In genomic region chr3R:5754594-5754993, dm6 we compare ENCODE assay signal across 3 fruit fly cellular contexts.
A peak's percentile ranks its signal among the peaks of the same experiment; 100 is the strongest.
TF ChIP-seq lines count a peak whose summit lies in the region.

Dcps (minus strand) TSS chr3R:5754774.

- TF ChIP-seq CTCF in whole organism, embryonic (GFP tag; optimal IDR thresholded peaks at IDR 0.05; lab: Kevin White, UChicago), result no peak

TF ChIP-seq in whole organism, adult, 20 proteins besides CTCF, POLR2A, EP300 and RAD21:
- TF ChIP-seq cic (GFP tag; optimal IDR thresholded peaks at IDR 0.05; lab: Kevin White, UChicago), result no peak
- peak; percentile 32 for TF ChIP-seq bab1 (GFP tag; optimal IDR thresholded peaks at IDR 0.05; lab: Kevin White, UChicago)
- peak; percentile 74 for TF ChIP-seq kay (GFP tag; lab: Kevin White, UChicago; ENCODE audit: borderline replicate concordance)
- no peak for TF ChIP-seq CG11617 (GFP tag; optimal IDR thresholded peaks at IDR 0.05; lab: Kevin White, UChicago)

TF ChIP-seq in whole organism, embryonic, 481 proteins besides CTCF, POLR2A, EP300 and RAD21:
- no peak for TF ChIP-seq Hr39 (optimal IDR thresholded peaks at IDR 0.05; lab: Kevin White, UChicago)
- peak; percentile 57 for TF ChIP-seq Dp (GFP tag; optimal IDR thresholded peaks at IDR 0.05; lab: Kevin White, UChicago)
- no peak for TF ChIP-seq nerfin-2 (GFP tag; IDR thresholded peaks at IDR 0.05; lab: Robert Waterston, UW; ENCODE audit: partially characterized antibody)
- no peak for TF ChIP-seq otp (GFP tag; IDR thresholded peaks at IDR 0.05; lab: Robert Waterston, UW)
- peak; percentile 27 for TF ChIP-seq trem (tag; optimal IDR thresholded peaks at IDR 0.05; lab: Kevin White, UChicago)
- TF ChIP-seq MBD-R2 (GFP tag; IDR thresholded peaks at IDR 0.05; lab: Robert Waterston, UW), result peak; percentile 81
- TF ChIP-seq Bdp1 (GFP tag; optimal IDR thresholded peaks at IDR 0.05; lab: Kevin White, UChicago), result no peak
- peak; percentile 25 for TF ChIP-seq Lhr (GFP tag; optimal IDR thresholded peaks at IDR 0.05; lab: Kevin White, UChicago)
- TF ChIP-seq MESR4 (GFP tag; optimal IDR thresholded peaks at IDR 0.05; lab: Kevin White, UChicago), result peak; percentile 26
- TF ChIP-seq Doc2 (GFP tag; IDR thresholded peaks at IDR 0.05; lab: Robert Waterston, UW), result no peak
- TF ChIP-seq CG12942 (GFP tag; optimal IDR thresholded peaks at IDR 0.05; lab: Kevin White, UChicago), result no peak
- TF ChIP-seq unc-4 (GFP tag; IDR thresholded peaks at IDR 0.05; lab: Robert Waterston, UW; ENCODE audit: partially characterized antibody), result peak; percentile 19; the same call in 1 of the 2 replicates
- peak; percentile 39 for TF ChIP-seq Sry-β (GFP tag; optimal IDR thresholded peaks at IDR 0.05; lab: Kevin White, UChicago)
- TF ChIP-seq nmo (GFP tag; optimal IDR thresholded peaks at IDR 0.05; lab: Kevin White, UChicago), result peak; percentile 7
- peak; percentile 34 for TF ChIP-seq CG1603 (tag; optimal IDR thresholded peaks at IDR 0.05; lab: Kevin White, UChicago)
- TF ChIP-seq Pdp1 (GFP tag; optimal IDR thresholded peaks at IDR 0.05; lab: Kevin White, UChicago), result peak in 1 of 2 experiments; percentile 83
- TF ChIP-seq dimm (GFP tag; IDR thresholded peaks at IDR 0.05; lab: Robert Waterston, UW), result no peak
- peak; percentile 86 for TF ChIP-seq gfzf (GFP tag; optimal IDR thresholded peaks at IDR 0.05; lab: Kevin White, UChicago)
- TF ChIP-seq crp (GFP tag; optimal IDR thresholded peaks at IDR 0.05; lab: Kevin White, UChicago), result no peak
- peak; percentile 55 for TF ChIP-seq CG4617 (GFP tag; optimal IDR thresholded peaks at IDR 0.05; lab: Kevin White, UChicago; ENCODE audit: borderline replicate concordance)
- TF ChIP-seq Spps (tag; optimal IDR thresholded peaks at IDR 0.05; lab: Kevin White, UChicago), result no peak
- peak; percentile 16 for TF ChIP-seq phol (tag; optimal IDR thresholded peaks at IDR 0.05; lab: Kevin White, UChicago)
- no peak for TF ChIP-seq CG1024 (GFP tag; IDR thresholded peaks at IDR 0.05; lab: Robert Waterston, UW)
- peak; percentile 58 for TF ChIP-seq stwl (tag; optimal IDR thresholded peaks at IDR 0.05; lab: Kevin White, UChicago)
- TF ChIP-seq CG10462 (GFP tag; optimal IDR thresholded peaks at IDR 0.05; lab: Kevin White, UChicago), result no peak
- TF ChIP-seq Nf-YC (tag; optimal IDR thresholded peaks at IDR 0.05; lab: Kevin White, UChicago), result no peak
- TF ChIP-seq Bgb (GFP tag; IDR thresholded peaks at IDR 0.05; lab: Robert Waterston, UW; ENCODE audit: partially characterized antibody), result 0 out of 2 replicates have a peak, but pooled peaks have one; percentile 21
- TF ChIP-seq Ets65A (GFP tag; lab: Kevin White, UChicago), result no peak
- TF ChIP-seq CG13287 (GFP tag; IDR thresholded peaks at IDR 0.05; lab: Robert Waterston, UW; ENCODE audit: partially characterized antibody), result peak; percentile 47
- TF ChIP-seq YL-1 (GFP tag; optimal IDR thresholded peaks at IDR 0.05; lab: Kevin White, UChicago), result peak; percentile 56
- no peak for TF ChIP-seq Gsc (GFP tag; IDR thresholded peaks at IDR 0.05; lab: Robert Waterston, UW)
- TF ChIP-seq CG2712 (tag; optimal IDR thresholded peaks at IDR 0.05; lab: Kevin White, UChicago), result peak; percentile 6
- peak; percentile 64 for TF ChIP-seq CG9797 (GFP tag; optimal IDR thresholded peaks at IDR 0.05; lab: Kevin White, UChicago)
- peak; percentile 61 for TF ChIP-seq gsb-n (tag; optimal IDR thresholded peaks at IDR 0.05; lab: Kevin White, UChicago)
- TF ChIP-seq sob (GFP tag; IDR thresholded peaks at IDR 0.05; lab: Robert Waterston, UW), result no peak
- TF ChIP-seq pum (GFP tag; optimal IDR thresholded peaks at IDR 0.05; lab: Kevin White, UChicago), result no peak
- peak; percentile 75 for TF ChIP-seq pzg (GFP tag; optimal IDR thresholded peaks at IDR 0.05; lab: Kevin White, UChicago)
- no peak for TF ChIP-seq Camta (GFP tag; optimal IDR thresholded peaks at IDR 0.05; lab: Kevin White, UChicago)
- TF ChIP-seq pita (GFP tag; optimal IDR thresholded peaks at IDR 0.05; lab: Kevin White, UChicago), result peak; percentile 58
- peak; percentile 30 for TF ChIP-seq CG14710 (tag; optimal IDR thresholded peaks at IDR 0.05; lab: Kevin White, UChicago)
- TF ChIP-seq CG12659 (GFP tag; optimal IDR thresholded peaks at IDR 0.05; lab: Kevin White, UChicago), result peak; percentile 4
- peak; percentile 33 for TF ChIP-seq BEAF-32 (GFP tag; optimal IDR thresholded peaks at IDR 0.05; lab: Kevin White, UChicago)
- TF ChIP-seq E2f2 (GFP tag; IDR thresholded peaks at IDR 0.05; lab: Robert Waterston, UW), result peak; percentile 42
TF ChIP-seq in whole organism, embryonic: peak in this region for 26.

TF ChIP-seq in whole organism, wandering third instar larva, 38 proteins besides CTCF, POLR2A, EP300 and RAD21:
- TF ChIP-seq sage (GFP tag; optimal IDR thresholded peaks at IDR 0.05; lab: Kevin White, UChicago), result peak; percentile 27
- peak; percentile 37 for TF ChIP-seq Myc (optimal IDR thresholded peaks at IDR 0.05; lab: Kevin White, UChicago)
- no peak for TF ChIP-seq psq (GFP tag; optimal IDR thresholded peaks at IDR 0.05; lab: Kevin White, UChicago)
